Fruit fly (Drosophila melanogaster) whole organism, embryonic: ENCODE results near the gene bbg.

Experiments
- Bgb ChIP-seq: fragments of 200-800 bp; sonication (Bioruptor generic); IDR thresholded peaks from 2 replicates; pipeline ENCODE4 v1.3.6; 2022; ENCODE audit warnings: missing biosample characterization, missing genetic modification characterization; ENCODE audit not compliant: partially characterized antibody
- CG10565 ChIP-seq: fragments of 200-800 bp; sonication (Bioruptor generic); optimal IDR thresholded peaks from 3 replicates; lab custom pipeline; 2016; ENCODE audit warnings: missing biosample characterization, mild to moderate bottlenecking, missing genetic modification characterization
- CG10959 ChIP-seq: fragments of 200-800 bp; sonication (Bioruptor generic); IDR thresholded peaks from 2 replicates; pipeline ENCODE4 v1.3.6; 2022; ENCODE audit warnings: missing biosample characterization, missing genetic modification characterization
- CG11398 ChIP-seq: fragments of 200-800 bp; sonication (Bioruptor generic); optimal IDR thresholded peaks from 2 replicates; lab custom pipeline; 2016; ENCODE audit warnings: missing biosample characterization, missing genetic modification characterization
- CG11695 ChIP-seq: fragments of 200-800 bp; sonication (Bioruptor generic); IDR thresholded peaks from 3 replicates; pipeline ENCODE4 v1.3.6; 2022; ENCODE audit warnings: missing biosample characterization, missing genetic modification characterization
- CG12071 ChIP-seq: fragments of 200-800 bp; sonication (Bioruptor generic); optimal IDR thresholded peaks from 3 replicates; lab custom pipeline; 2018; ENCODE audit warnings: missing biosample characterization, mild to moderate bottlenecking, missing genetic modification characterization
- CG12155 ChIP-seq: fragments of 200-800 bp; sonication (Bioruptor generic); optimal IDR thresholded peaks from 3 replicates; lab custom pipeline; 2016; ENCODE audit warnings: missing biosample characterization, missing genetic modification characterization
- CG12942 ChIP-seq: fragments of 200-800 bp; sonication (Bioruptor generic); optimal IDR thresholded peaks from 3 replicates; lab custom pipeline; 2016; ENCODE audit warnings: missing biosample characterization, missing genetic modification characterization
- CG13296 ChIP-seq: fragments of 200-800 bp; sonication (Bioruptor generic); optimal IDR thresholded peaks from 3 replicates; lab custom pipeline; 2018; ENCODE audit warnings: missing biosample characterization, mild to moderate bottlenecking, missing genetic modification characterization
- CG17829 ChIP-seq: fragments of 200-800 bp; optimal IDR thresholded peaks from 2 replicates; lab custom pipeline; 2019; ENCODE audit warnings: missing biosample characterization, mild to moderate bottlenecking, missing genetic modification characterization, moderate library complexity
- CG2116 ChIP-seq: fragments of 200-800 bp; sonication (Bioruptor generic); optimal IDR thresholded peaks from 3 replicates; lab custom pipeline; 2018; ENCODE audit warnings: missing biosample characterization, mild to moderate bottlenecking, missing genetic modification characterization
- CG2712 ChIP-seq: fragments of 200-800 bp; optimal IDR thresholded peaks from 3 replicates; lab custom pipeline; 2019; ENCODE audit warnings: missing biosample characterization, mild to moderate bottlenecking, missing genetic modification characterization, moderate library complexity
- CG2889 ChIP-seq: fragments of 200-800 bp; sonication (Bioruptor generic); IDR thresholded peaks from 3 replicates; pipeline ENCODE4 v1.3.6; 2022; ENCODE audit warnings: missing biosample characterization, missing genetic modification characterization
- CG30403 ChIP-seq: fragments of 200-800 bp; sonication (Bioruptor generic); optimal IDR thresholded peaks from 3 replicates; lab custom pipeline; 2016; ENCODE audit warnings: missing biosample characterization, missing genetic modification characterization
- CG34376 ChIP-seq: fragments of 200-800 bp; sonication (Bioruptor generic); optimal IDR thresholded peaks from 2 replicates; lab custom pipeline; 2018; ENCODE audit warnings: missing biosample characterization, mild to moderate bottlenecking, missing genetic modification characterization
- CG4424 ChIP-seq: fragments of 200-800 bp; sonication (Bioruptor generic); optimal IDR thresholded peaks from 3 replicates; lab custom pipeline; 2016; ENCODE audit warnings: missing biosample characterization, missing genetic modification characterization
- CG6813 ChIP-seq: fragments of 200-800 bp; sonication (Bioruptor generic); optimal IDR thresholded peaks from 2 replicates; lab custom pipeline; 2017; ENCODE audit warnings: missing biosample characterization, missing genetic modification characterization, mild to moderate bottlenecking, moderate library complexity, missing genetic modification reagents
- CG7745 ChIP-seq: fragments of 200-800 bp; sonication (Bioruptor generic); optimal IDR thresholded peaks from 2 replicates; lab custom pipeline; 2018; ENCODE audit warnings: missing biosample characterization, mild to moderate bottlenecking, missing genetic modification characterization, moderate library complexity
- CG8089 ChIP-seq: fragments of 200-800 bp; sonication (Bioruptor generic); optimal IDR thresholded peaks from 3 replicates; lab custom pipeline; 2016; ENCODE audit warnings: missing biosample characterization, missing genetic modification characterization
- CG8359 ChIP-seq: fragments of 200-800 bp; sonication (Bioruptor generic); optimal IDR thresholded peaks from 2 replicates; lab custom pipeline; 2017; ENCODE audit warnings: missing biosample characterization, mild to moderate bottlenecking, missing genetic modification characterization, borderline replicate concordance
- Chrac-16 ChIP-seq: fragments of 200-800 bp; sonication (Bioruptor generic); optimal IDR thresholded peaks from 3 replicates; lab custom pipeline; 2016; ENCODE audit warnings: missing biosample characterization, missing genetic modification characterization
- Elba2 ChIP-seq: fragments of 200-800 bp; sonication (Bioruptor generic); optimal IDR thresholded peaks from 3 replicates; lab custom pipeline; 2016; ENCODE audit warnings: missing biosample characterization, missing genetic modification characterization
- GATAe ChIP-seq: fragments of 200-800 bp; sonication (Bioruptor generic); conservative IDR thresholded peaks from 2 replicates; pipeline ENCODE4 v1.3.6; 2022; ENCODE audit warnings: missing biosample characterization, missing genetic modification characterization
- MBD-R2 ChIP-seq: fragments of 200-800 bp; sonication (Bioruptor generic); IDR thresholded peaks from 2 replicates; pipeline ENCODE4 v1.3.6; 2022; ENCODE audit warnings: missing biosample characterization, missing genetic modification characterization
- MESR4 ChIP-seq: fragments of 200-800 bp; sonication (Bioruptor generic); optimal IDR thresholded peaks from 2 replicates; lab custom pipeline; 2018; ENCODE audit warnings: missing biosample characterization, mild to moderate bottlenecking, missing genetic modification characterization, moderate library complexity
- Med ChIP-seq: fragments of 200-800 bp; sonication (Bioruptor generic); peaks from one replicate; lab custom pipeline; 2016; ENCODE audit warnings: missing biosample characterization, missing genetic modification characterization, mild to moderate bottlenecking, inconsistent platforms, moderate library complexity
- Mes4 ChIP-seq: fragments of 200-800 bp; sonication (Bioruptor generic); optimal IDR thresholded peaks from 2 replicates; lab custom pipeline; 2016; ENCODE audit warnings: missing biosample characterization, missing genetic modification characterization
- Nf-YC ChIP-seq: fragments of 200-800 bp; optimal IDR thresholded peaks from 3 replicates; lab custom pipeline; 2019; ENCODE audit warnings: missing biosample characterization, mild to moderate bottlenecking, missing genetic modification characterization, moderate library complexity
- Scr ChIP-seq: fragments of 200-800 bp; sonication (Bioruptor generic); IDR thresholded peaks from 2 replicates; pipeline ENCODE4 v1.3.6; 2022; ENCODE audit warnings: missing biosample characterization, missing genetic modification characterization; ENCODE audit not compliant: partially characterized antibody
- bbx ChIP-seq: fragments of 200-800 bp; sonication (Bioruptor generic); IDR thresholded peaks from 2 replicates; pipeline ENCODE4 v1.3.6; 2022; ENCODE audit warnings: missing biosample characterization, missing genetic modification characterization; ENCODE audit not compliant: partially characterized antibody
- chinmo ChIP-seq: fragments of 200-800 bp; sonication (Bioruptor generic); IDR thresholded peaks from 4 replicates; pipeline ENCODE4 v1.3.6; 2022; ENCODE audit warnings: missing biosample characterization, missing genetic modification characterization; ENCODE audit not compliant: partially characterized antibody
- crol ChIP-seq: fragments of 200-800 bp; sonication (Bioruptor generic); IDR thresholded peaks from 2 replicates; pipeline ENCODE4 v1.3.6; 2022; ENCODE audit warnings: missing biosample characterization, missing genetic modification characterization
- ftz-f1 ChIP-seq: fragments of 200-800 bp; sonication (Bioruptor generic); optimal IDR thresholded peaks from 2 replicates; lab custom pipeline; 2016; ENCODE audit warnings: missing biosample characterization, missing genetic modification characterization
- fu2 ChIP-seq: fragments of 200-800 bp; sonication (Bioruptor generic); optimal IDR thresholded peaks from 2 replicates; lab custom pipeline; 2016; ENCODE audit warnings: missing biosample characterization, missing genetic modification characterization
- grau ChIP-seq: fragments of 200-800 bp; optimal IDR thresholded peaks from 3 replicates; lab custom pipeline; 2019; ENCODE audit warnings: missing biosample characterization, mild to moderate bottlenecking, missing genetic modification characterization, moderate library complexity
- grn ChIP-seq: fragments of 200-800 bp; sonication (Bioruptor generic); optimal IDR thresholded peaks from 3 replicates; lab custom pipeline; 2017; ENCODE audit warnings: missing biosample characterization, missing genetic modification characterization
- gt ChIP-seq: fragments of 200-800 bp; sonication (Bioruptor generic); IDR thresholded peaks from 2 replicates; pipeline ENCODE4 v1.3.6; 2022; ENCODE audit warnings: missing biosample characterization, missing genetic modification characterization
- jing ChIP-seq: fragments of 200-800 bp; sonication (Bioruptor generic); optimal IDR thresholded peaks from 2 replicates; lab custom pipeline; 2018; ENCODE audit warnings: missing biosample characterization, mild to moderate bottlenecking, missing genetic modification characterization
- kni ChIP-seq: fragments of 200-800 bp; sonication (Bioruptor generic); optimal IDR thresholded peaks from 3 replicates; lab custom pipeline; 2017; ENCODE audit warnings: mild to moderate bottlenecking, missing biosample characterization, missing genetic modification reagents, missing genetic modification characterization
- luna ChIP-seq: fragments of 200-800 bp; sonication (Bioruptor generic); optimal IDR thresholded peaks from 2 replicates; lab custom pipeline; 2016; ENCODE audit warnings: missing biosample characterization, missing genetic modification characterization
- mirr ChIP-seq: fragments of 200-800 bp; sonication (Bioruptor generic); optimal IDR thresholded peaks from 3 replicates; lab custom pipeline; 2018; ENCODE audit warnings: missing biosample characterization, mild to moderate bottlenecking, missing genetic modification characterization
- nau ChIP-seq: fragments of 200-800 bp; sonication (Bioruptor generic); optimal IDR thresholded peaks from 3 replicates; lab custom pipeline; 2017; ENCODE audit warnings: missing biosample characterization, mild to moderate bottlenecking, missing genetic modification characterization, missing genetic modification reagents
- org-1 ChIP-seq: fragments of 200-800 bp; sonication (Bioruptor generic); optimal IDR thresholded peaks from 2 replicates; lab custom pipeline; 2017; ENCODE audit warnings: missing biosample characterization, missing genetic modification characterization
- pnt ChIP-seq: fragments of 200-800 bp; sonication (Bioruptor generic); optimal IDR thresholded peaks from 3 replicates; lab custom pipeline; 2016; ENCODE audit warnings: missing biosample characterization, missing genetic modification characterization
- ranshi ChIP-seq: fragments of 200-800 bp; sonication (Bioruptor generic); IDR thresholded peaks from 2 replicates; pipeline ENCODE4 v1.3.6; 2022; ENCODE audit warnings: missing biosample characterization, missing genetic modification characterization
- sd ChIP-seq: fragments of 200-800 bp; sonication (Bioruptor generic); optimal IDR thresholded peaks from 3 replicates; lab custom pipeline; 2018; ENCODE audit warnings: missing biosample characterization, mild to moderate bottlenecking, missing genetic modification characterization, moderate library complexity
- sens ChIP-seq: fragments of 200-800 bp; sonication (Bioruptor generic); peaks from one replicate; lab custom pipeline; 2016; ENCODE audit warnings: missing biosample characterization, missing genetic modification characterization
- so ChIP-seq: fragments of 200-800 bp; sonication (Bioruptor generic); IDR thresholded peaks from 3 replicates; pipeline ENCODE4 v1.3.6; 2022; ENCODE audit warnings: missing biosample characterization, missing genetic modification characterization
- sqz ChIP-seq: fragments of 200-800 bp; sonication (Bioruptor generic); optimal IDR thresholded peaks from 3 replicates; lab custom pipeline; 2018; ENCODE audit warnings: missing biosample characterization, mild to moderate bottlenecking, missing genetic modification characterization
- twi ChIP-seq: fragments of 200-800 bp; optimal IDR thresholded peaks from 2 replicates; lab custom pipeline; 2019; ENCODE audit warnings: missing biosample characterization, mild to moderate bottlenecking, missing genetic modification characterization, moderate library complexity
- wor ChIP-seq: fragments of 200-800 bp; sonication (Bioruptor generic); IDR thresholded peaks from 2 replicates; pipeline ENCODE4 v1.3.6; 2022; ENCODE audit warnings: missing biosample characterization, missing genetic modification characterization

bbg gene

DNA sequence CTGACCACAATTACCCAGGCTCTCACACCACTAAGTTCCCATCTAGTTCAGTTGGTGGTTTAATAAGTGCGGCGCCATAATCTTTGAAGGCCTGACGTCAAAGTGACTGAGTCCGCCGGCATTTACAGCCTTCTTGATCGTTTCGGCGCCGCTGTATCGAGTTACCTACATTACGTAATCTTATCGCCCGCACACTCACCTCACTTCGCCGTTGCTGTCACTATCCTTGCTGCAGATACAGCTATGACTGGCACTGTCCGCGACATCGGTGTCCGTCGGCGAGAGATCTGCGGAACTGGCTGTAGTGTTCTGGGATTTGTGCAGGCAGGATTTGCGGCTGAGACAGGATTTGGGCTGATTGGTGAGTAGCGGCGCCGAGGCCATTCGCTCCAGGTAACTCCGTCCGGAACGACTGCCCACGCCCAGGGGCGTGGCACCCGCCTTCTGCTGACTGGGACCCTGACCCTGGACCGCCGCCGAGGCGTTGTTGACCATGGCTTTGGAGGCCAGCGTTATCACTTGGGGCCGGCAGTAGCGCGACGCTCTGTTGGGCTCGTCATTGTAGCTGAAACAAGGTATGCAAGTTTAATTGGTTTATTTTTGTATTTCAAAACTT, 10.9 kb upstream of the bbg start (continued):
- no peak for TF ChIP-seq nau
- TF ChIP-seq sd: peak; percentile 73
- no peak for TF ChIP-seq grau
- peak; percentile 28 for TF ChIP-seq kni
- no peak for TF ChIP-seq jing (GFP tag; lab: Kevin White, UChicago)
- TF ChIP-seq CG11398 (GFP tag; lab: Kevin White, UChicago): no peak
- TF ChIP-seq CG11695 (GFP tag; lab: Robert Waterston, UW): peak; percentile 88
- TF ChIP-seq Bgb (GFP tag; lab: Robert Waterston, UW): 0 out of 2 replicates have a peak, but pooled peaks have one; percentile 7
- TF ChIP-seq org-1: no peak
- peak; percentile 63 for TF ChIP-seq CG34376 (GFP tag; lab: Kevin White, UChicago)
- peak; percentile 56 for TF ChIP-seq mirr (GFP tag; lab: Kevin White, UChicago)
- peak; percentile 55; the same call in 1 of the 2 replicates for TF ChIP-seq GATAe (GFP tag; lab: Robert Waterston, UW)
- no peak for TF ChIP-seq pnt (GFP tag; lab: Kevin White, UChicago)
- TF ChIP-seq Elba2 (GFP tag; lab: Kevin White, UChicago): no peak
- no peak for TF ChIP-seq sqz (GFP tag; lab: Kevin White, UChicago)
- TF ChIP-seq CG13296 (GFP tag; lab: Kevin White, UChicago): no peak
- peak; percentile 36 for TF ChIP-seq crol (GFP tag; lab: Robert Waterston, UW)
- TF ChIP-seq Scr (GFP tag; lab: Robert Waterston, UW): no peak
- TF ChIP-seq MESR4 (GFP tag; lab: Kevin White, UChicago): no peak
- peak; percentile 72 for TF ChIP-seq Med
- TF ChIP-seq bbx (GFP tag; lab: Robert Waterston, UW): no peak
- no peak for TF ChIP-seq CG10959 (GFP tag; lab: Robert Waterston, UW)
- TF ChIP-seq CG8089 (GFP tag; lab: Kevin White, UChicago): no peak
- no peak for TF ChIP-seq CG12942 (GFP tag; lab: Kevin White, UChicago)
- no peak for TF ChIP-seq CG12155
- no peak for TF ChIP-seq CG8359
- 0 out of 3 replicates have a peak, but pooled peaks have one; percentile 23 for TF ChIP-seq so
- TF ChIP-seq CG7745 (tag; lab: Kevin White, UChicago): no peak
- no peak; the same call in 1 of the 2 replicates for TF ChIP-seq gt (GFP tag; lab: Robert Waterston, UW)
- TF ChIP-seq wor (GFP tag; lab: Robert Waterston, UW): no peak
- TF ChIP-seq CG10565 (GFP tag; lab: Kevin White, UChicago): no peak
- TF ChIP-seq CG2889 (GFP tag; lab: Robert Waterston, UW): no peak
- TF ChIP-seq luna (GFP tag; lab: Kevin White, UChicago): no peak
- no peak for TF ChIP-seq Mes4 (GFP tag; lab: Kevin White, UChicago)
- TF ChIP-seq Nf-YC (tag; lab: Kevin White, UChicago): no peak
- no peak for TF ChIP-seq CG30403 (GFP tag; lab: Kevin White, UChicago)
- TF ChIP-seq twi: no peak
- TF ChIP-seq grn (GFP tag; lab: Kevin White, UChicago): peak; percentile 27
- TF ChIP-seq CG12071 (GFP tag; lab: Kevin White, UChicago): no peak
- peak; percentile 93 for TF ChIP-seq ftz-f1
- TF ChIP-seq MBD-R2 (GFP tag; lab: Robert Waterston, UW): no peak
- no peak for TF ChIP-seq CG2116
- peak; percentile 32 for TF ChIP-seq sens (GFP tag; lab: Kevin White, UChicago)
- no peak for TF ChIP-seq CG2712 (tag; lab: Kevin White, UChicago)
- no peak for TF ChIP-seq CG4424 (GFP tag; lab: Kevin White, UChicago)
- TF ChIP-seq chinmo (GFP tag; lab: Robert Waterston, UW): 0 out of 4 replicates have a peak, but pooled peaks have one; percentile 73
- no peak for TF ChIP-seq fu2
- no peak for TF ChIP-seq ranshi (GFP tag; lab: Robert Waterston, UW)
- no peak for TF ChIP-seq CG6813
- no peak for TF ChIP-seq CG17829 (tag; lab: Kevin White, UChicago)
- no peak for TF ChIP-seq Chrac-16 (GFP tag; lab: Kevin White, UChicago)
